Fruit fly (Drosophila melanogaster) whole organism, embryonic: Measurements from ENCODE around the gene CG42525.

Source experiments
- Abd-B ChIP-seq: fragments of 200-800 bp; sonication (Bioruptor generic); optimal IDR thresholded peaks from 2 replicates; lab custom pipeline; 2018; ENCODE audit warnings: missing biosample characterization, mild to moderate bottlenecking, missing genetic modification characterization, moderate library complexity
- Antp ChIP-seq: fragments of 200-800 bp; sonication (Bioruptor generic); optimal IDR thresholded peaks from 3 replicates; lab custom pipeline; 2016; ENCODE audit warnings: missing biosample characterization, missing genetic modification characterization
- Atf6 ChIP-seq: fragments of 200-800 bp; sonication (Bioruptor generic); IDR thresholded peaks from 2 replicates; pipeline ENCODE4 v1.3.6; 2022; ENCODE audit warnings: missing biosample characterization, missing genetic modification characterization
- Awh ChIP-seq: fragments of 200-800 bp; sonication (Bioruptor generic); IDR thresholded peaks from 2 replicates; pipeline ENCODE4, ENCODE4 v1.3.6; 2022; ENCODE audit warnings: missing biosample characterization, missing genetic modification characterization
- C15 ChIP-seq: fragments of 200-800 bp; sonication (Bioruptor generic); IDR thresholded peaks from 3 replicates; pipeline ENCODE4 v1.3.6; 2022; ENCODE audit warnings: missing biosample characterization, missing genetic modification characterization
- CG10462 ChIP-seq: fragments of 200-800 bp; sonication (Bioruptor generic); optimal IDR thresholded peaks from 2 replicates; lab custom pipeline; 2016; ENCODE audit warnings: missing biosample characterization, missing genetic modification characterization
- CG11247 ChIP-seq: fragments of 200-800 bp; sonication (Bioruptor generic); IDR thresholded peaks from 2 replicates; pipeline ENCODE4 v1.3.6; 2022; ENCODE audit warnings: missing biosample characterization, missing genetic modification characterization
- CG13287 ChIP-seq: fragments of 200-800 bp; sonication (Bioruptor generic); IDR thresholded peaks from 2 replicates; pipeline ENCODE4 v1.3.6; 2022; ENCODE audit warnings: missing biosample characterization, missing genetic modification characterization; ENCODE audit not compliant: partially characterized antibody
- CG17829 ChIP-seq: fragments of 200-800 bp; optimal IDR thresholded peaks from 2 replicates; lab custom pipeline; 2019; ENCODE audit warnings: missing biosample characterization, mild to moderate bottlenecking, missing genetic modification characterization, moderate library complexity
- CG2199 ChIP-seq: fragments of 200-800 bp; sonication (Bioruptor generic); IDR thresholded peaks from 3 replicates; pipeline ENCODE4 v1.3.6; 2022; ENCODE audit warnings: missing biosample characterization, missing genetic modification characterization
- CG33557 ChIP-seq: fragments of 200-800 bp; sonication (Bioruptor generic); optimal IDR thresholded peaks from 2 replicates; lab custom pipeline; 2019; ENCODE audit warnings: missing biosample characterization, mild to moderate bottlenecking, missing genetic modification characterization, moderate library complexity
- CG34376 ChIP-seq: fragments of 200-800 bp; sonication (Bioruptor generic); optimal IDR thresholded peaks from 2 replicates; lab custom pipeline; 2018; ENCODE audit warnings: missing biosample characterization, mild to moderate bottlenecking, missing genetic modification characterization
- CG4730 ChIP-seq: fragments of 200-800 bp; sonication (Bioruptor generic); IDR thresholded peaks from 2 replicates; pipeline ENCODE4 v1.3.6; 2022; ENCODE audit warnings: missing biosample characterization, missing genetic modification characterization
- CG4820 ChIP-seq: fragments of 200-800 bp; sonication (Bioruptor generic); optimal IDR thresholded peaks from 3 replicates; lab custom pipeline; 2016; ENCODE audit warnings: missing biosample characterization, missing genetic modification characterization
- CG4854 ChIP-seq: fragments of 200-800 bp; sonication (Bioruptor generic); optimal IDR thresholded peaks from 2 replicates; lab custom pipeline; 2016; ENCODE audit warnings: missing biosample characterization, missing genetic modification characterization, inconsistent platforms
- CG6683 ChIP-seq: fragments of 200-800 bp; sonication (Bioruptor generic); optimal IDR thresholded peaks from 2 replicates; lab custom pipeline; 2017; ENCODE audit warnings: missing biosample characterization, mild to moderate bottlenecking, missing genetic modification characterization, missing genetic modification reagents
- CG7271 ChIP-seq: fragments of 200-800 bp; sonication (Bioruptor generic); optimal IDR thresholded peaks from 2 replicates; lab custom pipeline; 2018; ENCODE audit warnings: missing biosample characterization, mild to moderate bottlenecking, missing genetic modification characterization, moderate library complexity
- CG8281 ChIP-seq: fragments of 200-800 bp; sonication (Bioruptor generic); optimal IDR thresholded peaks from 2 replicates; lab custom pipeline; 2018; ENCODE audit warnings: missing biosample characterization, mild to moderate bottlenecking, missing genetic modification characterization, moderate library complexity
- CG9797 ChIP-seq: fragments of 200-800 bp; sonication (Bioruptor generic); optimal IDR thresholded peaks from 3 replicates; lab custom pipeline; 2018; ENCODE audit warnings: missing biosample characterization, mild to moderate bottlenecking, missing genetic modification characterization
- Dek ChIP-seq: fragments of 200-800 bp; sonication (Bioruptor generic); optimal IDR thresholded peaks from 3 replicates; lab custom pipeline; 2019; ENCODE audit warnings: missing biosample characterization, mild to moderate bottlenecking, missing genetic modification characterization, moderate library complexity
- Hand ChIP-seq: fragments of 200-800 bp; sonication (Bioruptor generic); optimal IDR thresholded peaks from 2 replicates; lab custom pipeline; 2017; ENCODE audit warnings: mild to moderate bottlenecking, missing biosample characterization, missing genetic modification reagents, missing genetic modification characterization
- Hey ChIP-seq: fragments of 200-800 bp; sonication (Bioruptor generic); optimal IDR thresholded peaks from 3 replicates; lab custom pipeline; 2018; ENCODE audit warnings: missing biosample characterization, mild to moderate bottlenecking, missing genetic modification characterization
- Lhr ChIP-seq: fragments of 200-800 bp; sonication (Bioruptor generic); optimal IDR thresholded peaks from 3 replicates; lab custom pipeline; 2017; ENCODE audit warnings: mild to moderate bottlenecking, missing biosample characterization, missing genetic modification reagents, missing genetic modification characterization
- Mes4 ChIP-seq: fragments of 200-800 bp; sonication (Bioruptor generic); optimal IDR thresholded peaks from 2 replicates; lab custom pipeline; 2016; ENCODE audit warnings: missing biosample characterization, missing genetic modification characterization
- Opbp ChIP-seq: fragments of 200-800 bp; sonication (Bioruptor generic); IDR thresholded peaks from 3 replicates; pipeline ENCODE4 v1.3.6; 2022; ENCODE audit warnings: missing biosample characterization, missing genetic modification characterization; ENCODE audit not compliant: partially characterized antibody
- Side ChIP-seq: fragments of 200-800 bp; sonication (Bioruptor generic); optimal IDR thresholded peaks from 2 replicates; lab custom pipeline; 2016; ENCODE audit warnings: missing biosample characterization, missing genetic modification characterization
- Xbp1 ChIP-seq: fragments of 200-800 bp; sonication (Bioruptor generic); optimal IDR thresholded peaks from 3 replicates; lab custom pipeline; 2016; ENCODE audit warnings: missing biosample characterization, mild to moderate bottlenecking, missing genetic modification characterization
- ara ChIP-seq: fragments of 200-800 bp; sonication (Bioruptor generic); IDR thresholded peaks from 2 replicates; pipeline ENCODE4 v1.3.6; 2022; ENCODE audit warnings: missing biosample characterization, missing genetic modification characterization
- cato ChIP-seq: fragments of 200-800 bp; sonication (Bioruptor generic); optimal IDR thresholded peaks from 2 replicates; lab custom pipeline; 2016; ENCODE audit warnings: missing biosample characterization, missing genetic modification characterization, borderline replicate concordance
- crc ChIP-seq: fragments of 200-800 bp; sonication (Bioruptor generic); optimal IDR thresholded peaks from 2 replicates; lab custom pipeline; 2016; ENCODE audit warnings: missing biosample characterization, missing genetic modification characterization
- dati ChIP-seq: fragments of 200-800 bp; sonication (Bioruptor generic); IDR thresholded peaks from 2 replicates; pipeline ENCODE4 v1.3.6; 2022; ENCODE audit warnings: missing biosample characterization, missing genetic modification characterization
- dysf ChIP-seq: fragments of 200-800 bp; sonication (Bioruptor generic); IDR thresholded peaks from 3 replicates; pipeline ENCODE4 v1.3.6; 2022; ENCODE audit warnings: missing biosample characterization, missing genetic modification characterization
- esg ChIP-seq: fragments of 200-800 bp; sonication (Bioruptor generic); conservative IDR thresholded peaks from 2 replicates; pipeline ENCODE4 v1.3.6; 2022; ENCODE audit warnings: missing biosample characterization, missing genetic modification characterization
- fd3F ChIP-seq: fragments of 200-800 bp; sonication (Bioruptor generic); optimal IDR thresholded peaks from 2 replicates; lab custom pipeline; 2018; ENCODE audit warnings: missing biosample characterization, mild to moderate bottlenecking, missing genetic modification characterization, moderate library complexity
- gce ChIP-seq: fragments of 200-800 bp; sonication (Bioruptor generic); IDR thresholded peaks from 3 replicates; pipeline ENCODE4 v1.3.6; 2022; ENCODE audit warnings: missing biosample characterization, missing genetic modification characterization
- jumu ChIP-seq: fragments of 200-800 bp; sonication (Bioruptor generic); optimal IDR thresholded peaks from 3 replicates; lab custom pipeline; 2016; ENCODE audit warnings: missing biosample characterization, missing genetic modification characterization
- kah ChIP-seq: fragments of 200-800 bp; sonication (Bioruptor generic); optimal IDR thresholded peaks from 2 replicates; lab custom pipeline; 2018; ENCODE audit warnings: missing biosample characterization, mild to moderate bottlenecking, missing genetic modification characterization
- ken ChIP-seq: fragments of 200-800 bp; sonication (Bioruptor generic); IDR thresholded peaks from 3 replicates; pipeline ENCODE4 v1.3.6; 2022; ENCODE audit warnings: missing biosample characterization, missing genetic modification characterization
- lilli ChIP-seq: fragments of 200-800 bp; sonication (Bioruptor generic); optimal IDR thresholded peaks from 3 replicates; lab custom pipeline; 2016; ENCODE audit warnings: missing biosample characterization, missing genetic modification characterization
- pum ChIP-seq: fragments of 200-800 bp; sonication (Bioruptor generic); optimal IDR thresholded peaks from 2 replicates; lab custom pipeline; 2016; ENCODE audit warnings: missing biosample characterization, missing genetic modification characterization
- sc ChIP-seq, 3 experiments: fragments of >200 bp in 2 of 3; fragments of 200-800 bp in 1 of 3; sonication (Bioruptor generic) in 1 of 3; optimal IDR thresholded peaks; 2 replicates in 2 of 3; 3 replicates in 1 of 3; lab custom pipeline; 2017; ENCODE audit warnings: mild to moderate bottlenecking in 1 of 3, missing biosample characterization in 1 of 3, missing genetic modification characterization in 1 of 3, missing genetic modification reagents in 1 of 3
- so ChIP-seq: fragments of 200-800 bp; sonication (Bioruptor generic); IDR thresholded peaks from 3 replicates; pipeline ENCODE4 v1.3.6; 2022; ENCODE audit warnings: missing biosample characterization, missing genetic modification characterization
- sob ChIP-seq: fragments of 200-800 bp; sonication (Bioruptor generic); IDR thresholded peaks from 2 replicates; pipeline ENCODE4 v1.3.6; 2022; ENCODE audit warnings: missing biosample characterization, missing genetic modification characterization
- sr ChIP-seq: fragments of 200-800 bp; sonication (Bioruptor generic); IDR thresholded peaks from 3 replicates; pipeline ENCODE4 v1.3.6; 2022; ENCODE audit warnings: missing biosample characterization, missing genetic modification characterization
- stwl ChIP-seq: fragments of 200-800 bp; sonication (Bioruptor generic); optimal IDR thresholded peaks from 3 replicates; lab custom pipeline; 2018; ENCODE audit warnings: missing biosample characterization, mild to moderate bottlenecking, missing genetic modification characterization, moderate library complexity
- tgo ChIP-seq: fragments of 200-800 bp; sonication (Bioruptor generic); IDR thresholded peaks from 3 replicates; pipeline ENCODE4 v1.3.6; 2022; ENCODE audit warnings: missing biosample characterization, missing genetic modification characterization
- twi ChIP-seq: fragments of 200-800 bp; optimal IDR thresholded peaks from 2 replicates; lab custom pipeline; 2019; ENCODE audit warnings: missing biosample characterization, mild to moderate bottlenecking, missing genetic modification characterization, moderate library complexity
- wek ChIP-seq: fragments of 200-800 bp; sonication (Bioruptor generic); optimal IDR thresholded peaks from 3 replicates; lab custom pipeline; 2018; ENCODE audit warnings: missing biosample characterization, mild to moderate bottlenecking, missing genetic modification characterization, moderate library complexity
- zen ChIP-seq: fragments of 200-800 bp; sonication (Bioruptor generic); optimal IDR thresholded peaks from 3 replicates; lab custom pipeline; 2018; ENCODE audit warnings: missing biosample characterization, mild to moderate bottlenecking, missing genetic modification characterization, moderate library complexity
- zfh2 ChIP-seq: fragments of 200-800 bp; sonication (Bioruptor generic); optimal IDR thresholded peaks from 2 replicates; lab custom pipeline; 2016; ENCODE audit warnings: missing biosample characterization, missing genetic modification characterization

Gene CG42525

DNA sequence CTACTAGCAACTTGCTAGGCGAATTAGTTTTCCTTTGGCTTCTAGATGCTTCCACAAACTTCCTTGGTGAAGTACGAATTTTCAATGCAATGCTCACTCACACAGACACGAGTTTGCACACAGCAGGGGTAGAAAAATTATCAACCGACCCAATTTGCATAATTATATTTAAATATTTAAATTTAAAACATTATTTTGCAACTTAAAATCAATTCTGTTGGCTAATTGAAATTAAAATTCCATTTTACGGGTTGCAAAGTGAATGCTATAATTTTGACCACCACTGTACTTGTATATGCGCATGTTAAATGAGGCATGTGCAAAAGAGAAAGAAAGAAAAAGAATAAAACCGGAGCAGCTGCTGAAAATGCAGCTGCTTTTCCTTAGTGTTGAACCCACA is 4.5 kb upstream of the CG42525 start (continued):
- TF ChIP-seq CG11247 (GFP tag; lab: Robert Waterston, UW) (peak; percentile 92), pum (GFP tag; lab: Kevin White, UChicago) (peak; percentile 46), sc (optimal IDR thresholded peaks at IDR 0.05; lab: Kevin White, UChicago) (no peak), sc (GFP tag; optimal IDR thresholded peaks at IDR 0.05; lab: Kevin White, UChicago) (peak; percentile 91), esg (GFP tag; lab: Robert Waterston, UW) (peak; percentile 89), Antp (GFP tag; lab: Kevin White, UChicago) (peak; percentile 39), CG4730 (GFP tag; lab: Robert Waterston, UW) (peak; percentile 90), Mes4 (GFP tag; lab: Kevin White, UChicago) (peak; percentile 8), sr (GFP tag; lab: Robert Waterston, UW) (peak; percentile 54; the same call in 1 of the 3 replicates), ken (GFP tag; lab: Robert Waterston, UW) (peak; percentile 89), CG10462 (GFP tag; lab: Kevin White, UChicago) (peak; percentile 80), ara (GFP tag; lab: Robert Waterston, UW) (peak; percentile 93), CG34376 (GFP tag; lab: Kevin White, UChicago) (peak; percentile 28), sob (peak; percentile 95), CG7271 (tag; lab: Kevin White, UChicago) (peak; percentile 92), CG17829 (tag; lab: Kevin White, UChicago) (peak; percentile 95), crc (GFP tag; lab: Kevin White, UChicago) (no peak), dysf (GFP tag; lab: Robert Waterston, UW) (peak; percentile 94), jumu (GFP tag; lab: Kevin White, UChicago) (peak; percentile 29), CG6683 (peak; percentile 86), Abd-B (GFP tag; lab: Kevin White, UChicago) (peak; percentile 88), Atf6 (GFP tag; lab: Robert Waterston, UW) (peak; percentile 93), cato (GFP tag; lab: Kevin White, UChicago) (peak; percentile 66), dati (GFP tag; lab: Robert Waterston, UW) (peak; percentile 78; the same call in 1 of the 2 replicates), CG2199 (GFP tag; lab: Robert Waterston, UW) (peak; percentile 94), wek (peak; percentile 45), Hand (GFP tag; lab: Kevin White, UChicago) (peak; percentile 90), kah (peak; percentile 88), CG4820 (GFP tag; lab: Kevin White, UChicago) (peak; percentile 87), Side (GFP tag; lab: Kevin White, UChicago) (peak; percentile 41), CG8281 (peak; percentile 77), Xbp1 (peak; percentile 93), twi (tag; lab: Kevin White, UChicago) (peak; percentile 77), lilli (GFP tag; lab: Kevin White, UChicago) (peak; percentile 81), CG4854 (GFP tag; lab: Kevin White, UChicago) (peak; percentile 67), zfh2 (GFP tag; lab: Kevin White, UChicago) (peak; percentile 14), stwl (tag; lab: Kevin White, UChicago) (peak; percentile 50), CG9797 (peak; percentile 30), Dek (peak; percentile 93), zen (tag; lab: Kevin White, UChicago) (peak; percentile 97), so (GFP tag; lab: Robert Waterston, UW) (peak; percentile 93), Opbp (no peak), Awh (GFP tag; lab: Robert Waterston, UW) (peak; percentile 96), CG13287 (GFP tag; lab: Robert Waterston, UW) (no peak), gce (GFP tag; lab: Robert Waterston, UW) (peak; percentile 86), Lhr (GFP tag; lab: Kevin White, UChicago) (peak; percentile 78), Hey (tag; lab: Kevin White, UChicago) (no peak), tgo (GFP tag; lab: Robert Waterston, UW) (peak; percentile 93), fd3F (GFP tag; lab: Kevin White, UChicago) (peak; percentile 91), C15 (GFP tag; lab: Robert Waterston, UW) (peak; percentile 79; the same call in 2 of the 3 replicates), CG33557 (GFP tag; lab: Kevin White, UChicago) (peak; percentile 79)
